Fruit fly (Drosophila melanogaster) whole organism, embryonic: ENCODE data around the gene CG33127.

Source experiments
- CG10147 ChIP-seq: fragments of 200-800 bp; sonication (Bioruptor generic); optimal IDR thresholded peaks from 2 replicates; lab custom pipeline; 2019; ENCODE audit warnings: missing biosample characterization, mild to moderate bottlenecking, missing genetic modification characterization, moderate library complexity
- CG10267 ChIP-seq: fragments of 200-800 bp; sonication (Bioruptor generic); optimal IDR thresholded peaks from 2 replicates; lab custom pipeline; 2018; ENCODE audit warnings: missing biosample characterization, mild to moderate bottlenecking, missing genetic modification characterization, moderate library complexity
- CG10543 ChIP-seq: fragments of 200-800 bp; sonication (Bioruptor generic); optimal IDR thresholded peaks from 3 replicates; lab custom pipeline; 2017; ENCODE audit warnings: missing biosample characterization, mild to moderate bottlenecking, missing genetic modification characterization, moderate library complexity
- CG12769 ChIP-seq: fragments of 200-800 bp; sonication (Bioruptor generic); optimal IDR thresholded peaks from 2 replicates; lab custom pipeline; 2019; ENCODE audit warnings: missing biosample characterization, mild to moderate bottlenecking, missing genetic modification characterization, moderate library complexity
- CG13894 ChIP-seq: fragments of 200-800 bp; sonication (Bioruptor generic); optimal IDR thresholded peaks from 3 replicates; lab custom pipeline; 2018; ENCODE audit warnings: missing biosample characterization, mild to moderate bottlenecking, missing genetic modification characterization, moderate library complexity
- CG14050 ChIP-seq: fragments of 200-800 bp; sonication (Bioruptor generic); IDR thresholded peaks from 3 replicates; pipeline ENCODE4 v1.3.6; 2022; ENCODE audit warnings: missing biosample characterization, missing genetic modification characterization
- CG1529 ChIP-seq: fragments of 200-800 bp; sonication (Bioruptor generic); optimal IDR thresholded peaks from 3 replicates; lab custom pipeline; 2018; ENCODE audit warnings: missing biosample characterization, missing genetic modification characterization
- CG1832 ChIP-seq: fragments of 200-800 bp; sonication (Bioruptor generic); optimal IDR thresholded peaks from 2 replicates; lab custom pipeline; 2017; ENCODE audit warnings: missing biosample characterization, mild to moderate bottlenecking, missing genetic modification characterization, inconsistent platforms
- CG3281 ChIP-seq: fragments of 200-800 bp; sonication (Bioruptor generic); optimal IDR thresholded peaks from 3 replicates; lab custom pipeline; 2017; ENCODE audit warnings: missing biosample characterization, mild to moderate bottlenecking, missing genetic modification characterization
- CG34422 ChIP-seq: fragments of 200-800 bp; sonication (Bioruptor generic); IDR thresholded peaks from 3 replicates; pipeline ENCODE4 v1.3.6; 2022; ENCODE audit warnings: missing biosample characterization, missing genetic modification characterization
- CG8290 ChIP-seq, 3 experiments: fragments of 200-800 bp; sonication (Bioruptor generic); optimal IDR thresholded peaks; 2 replicates each; lab custom pipeline; 2016 to 2019; ENCODE audit warnings: missing biosample characterization in 3 of 3, missing genetic modification characterization in 3 of 3, mild to moderate bottlenecking in 2 of 3, moderate library complexity in 1 of 3
- CG9727 ChIP-seq: fragments of 200-800 bp; sonication (Bioruptor generic); optimal IDR thresholded peaks from 3 replicates; lab custom pipeline; 2017; ENCODE audit warnings: missing biosample characterization, mild to moderate bottlenecking, missing genetic modification characterization
- Dad ChIP-seq: fragments of 200-800 bp; sonication (Bioruptor generic); optimal IDR thresholded peaks from 3 replicates; lab custom pipeline; 2016; ENCODE audit warnings: missing biosample characterization, missing genetic modification characterization
- Dbx ChIP-seq: fragments of 200-800 bp; sonication (Bioruptor generic); IDR thresholded peaks from 3 replicates; pipeline ENCODE4 v1.3.6; 2022; ENCODE audit warnings: missing biosample characterization, missing genetic modification characterization
- Deaf1 ChIP-seq: fragments of 200-800 bp; optimal IDR thresholded peaks from 3 replicates; lab custom pipeline; 2019; ENCODE audit warnings: missing biosample characterization, mild to moderate bottlenecking, missing genetic modification characterization, moderate library complexity
- Ets97D ChIP-seq: fragments of 200-800 bp; sonication (Bioruptor generic); optimal IDR thresholded peaks from 3 replicates; lab custom pipeline; 2016; ENCODE audit warnings: missing biosample characterization, missing genetic modification characterization
- Hr51 ChIP-seq, 2 experiments: fragments of 200-800 bp; sonication (Bioruptor generic); optimal IDR thresholded peaks; 2 replicates in 1 of 2; 3 replicates in 1 of 2; lab custom pipeline; 2016 to 2018; ENCODE audit warnings: missing biosample characterization in 2 of 2, missing genetic modification characterization in 2 of 2, mild to moderate bottlenecking in 1 of 2, moderate library complexity in 1 of 2
- MTF-1 ChIP-seq: fragments of 200-800 bp; sonication (Bioruptor generic); optimal IDR thresholded peaks from 2 replicates; lab custom pipeline; 2018; ENCODE audit warnings: missing biosample characterization, mild to moderate bottlenecking, missing genetic modification characterization, borderline replicate concordance
- Med ChIP-seq: fragments of 200-800 bp; sonication (Bioruptor generic); peaks from one replicate; lab custom pipeline; 2016; ENCODE audit warnings: missing biosample characterization, missing genetic modification characterization, mild to moderate bottlenecking, inconsistent platforms, moderate library complexity
- Pdp1 ChIP-seq, 2 experiments: fragments of 200-800 bp; sonication (Bioruptor generic); optimal IDR thresholded peaks; 3 replicates each; lab custom pipeline; 2016; ENCODE audit warnings: missing biosample characterization in 2 of 2, missing genetic modification characterization in 2 of 2, mild to moderate bottlenecking in 1 of 2, moderate library complexity in 1 of 2
- Rfx ChIP-seq: fragments of 200-800 bp; sonication (Bioruptor generic); IDR thresholded peaks from 2 replicates; pipeline ENCODE4 v1.3.6; 2022; ENCODE audit warnings: missing biosample characterization, missing genetic modification characterization
- amos ChIP-seq: fragments of 200-800 bp; sonication (Bioruptor generic); IDR thresholded peaks from 2 replicates; pipeline ENCODE4 v1.3.6; 2022; ENCODE audit warnings: missing biosample characterization, missing genetic modification characterization; ENCODE audit not compliant: partially characterized antibody
- ash1 ChIP-seq: fragments of 200-800 bp; sonication (Bioruptor generic); optimal IDR thresholded peaks from 2 replicates; lab custom pipeline; 2018; ENCODE audit warnings: missing biosample characterization, mild to moderate bottlenecking, missing genetic modification characterization
- bowl ChIP-seq: fragments of 200-800 bp; sonication (Bioruptor generic); IDR thresholded peaks from 2 replicates; pipeline ENCODE4 v1.3.6; 2022; ENCODE audit warnings: missing biosample characterization, missing genetic modification characterization
- cad ChIP-seq: fragments of >200 bp; optimal IDR thresholded peaks from 2 replicates; lab custom pipeline; 2017; ENCODE audit warnings: missing biosample characterization, missing genetic modification characterization
- chm ChIP-seq: fragments of 200-800 bp; sonication (Bioruptor generic); IDR thresholded peaks from 2 replicates; pipeline ENCODE4 v1.3.6; 2022; ENCODE audit warnings: missing biosample characterization, missing genetic modification characterization
- crol ChIP-seq: fragments of 200-800 bp; sonication (Bioruptor generic); IDR thresholded peaks from 2 replicates; pipeline ENCODE4 v1.3.6; 2022; ENCODE audit warnings: missing biosample characterization, missing genetic modification characterization
- exex ChIP-seq: fragments of 200-800 bp; sonication (Bioruptor generic); optimal IDR thresholded peaks from 4 replicates; lab custom pipeline; 2018; ENCODE audit warnings: missing biosample characterization, mild to moderate bottlenecking, missing genetic modification characterization, moderate library complexity
- ftz-f1 ChIP-seq: fragments of 200-800 bp; sonication (Bioruptor generic); optimal IDR thresholded peaks from 2 replicates; lab custom pipeline; 2016; ENCODE audit warnings: missing biosample characterization, missing genetic modification characterization
- gem ChIP-seq: fragments of 200-800 bp; sonication (Bioruptor generic); optimal IDR thresholded peaks from 2 replicates; lab custom pipeline; 2019; ENCODE audit warnings: missing biosample characterization, mild to moderate bottlenecking, missing genetic modification characterization, moderate library complexity
- her ChIP-seq: fragments of 200-800 bp; sonication (Bioruptor generic); optimal IDR thresholded peaks from 2 replicates; lab custom pipeline; 2016; ENCODE audit warnings: missing biosample characterization, missing genetic modification characterization
- lbe ChIP-seq: fragments of 200-800 bp; sonication (Bioruptor generic); optimal IDR thresholded peaks from 2 replicates; lab custom pipeline; 2016; ENCODE audit warnings: missing biosample characterization, mild to moderate bottlenecking, missing genetic modification characterization
- nom ChIP-seq: fragments of 200-800 bp; sonication (Bioruptor generic); optimal IDR thresholded peaks from 2 replicates; lab custom pipeline; 2017; ENCODE audit warnings: missing biosample characterization, missing genetic modification characterization, mild to moderate bottlenecking, moderate library complexity, missing genetic modification reagents
- pan ChIP-seq, 4 experiments: fragments of >200 bp in 3 of 4; fragments of 200-800 bp in 1 of 4; sonication (Bioruptor generic) in 1 of 4; optimal IDR thresholded peaks in 3 of 4; IDR thresholded peaks in 1 of 4; 2 replicates each; pipeline versions ENCODE4 v1.3.6 to Lab custom; 2017 to 2022; ENCODE audit warnings: missing biosample characterization in 2 of 4, missing genetic modification characterization in 2 of 4, mixed read lengths in 1 of 4
- pfk ChIP-seq: fragments of 200-800 bp; sonication (Bioruptor generic); optimal IDR thresholded peaks from 2 replicates; lab custom pipeline; 2018; ENCODE audit warnings: missing biosample characterization, mild to moderate bottlenecking, missing genetic modification characterization, moderate library complexity
- pros ChIP-seq: fragments of 200-800 bp; sonication (Bioruptor generic); optimal IDR thresholded peaks from 3 replicates; lab custom pipeline; 2019; ENCODE audit warnings: missing biosample characterization, mild to moderate bottlenecking, missing genetic modification characterization, moderate library complexity
- rib ChIP-seq: fragments of 200-800 bp; sonication (Bioruptor generic); IDR thresholded peaks from 2 replicates; pipeline ENCODE4 v1.3.6; 2022; ENCODE audit warnings: missing biosample characterization, missing genetic modification characterization
- scrt ChIP-seq: fragments of 200-800 bp; sonication (Bioruptor generic); optimal IDR thresholded peaks from 2 replicates; lab custom pipeline; 2018; ENCODE audit warnings: missing biosample characterization, mild to moderate bottlenecking, missing genetic modification characterization, moderate library complexity
- sens ChIP-seq: fragments of 200-800 bp; sonication (Bioruptor generic); peaks from one replicate; lab custom pipeline; 2016; ENCODE audit warnings: missing biosample characterization, missing genetic modification characterization
- sug ChIP-seq: fragments of 200-800 bp; optimal IDR thresholded peaks from 2 replicates; lab custom pipeline; 2019; ENCODE audit warnings: missing biosample characterization, mild to moderate bottlenecking, missing genetic modification characterization, moderate library complexity
- vnd ChIP-seq: fragments of 200-800 bp; sonication (Bioruptor generic); IDR thresholded peaks from 3 replicates; pipeline ENCODE4 v1.3.6; 2022; ENCODE audit warnings: missing biosample characterization, missing genetic modification characterization; ENCODE audit not compliant: partially characterized antibody
- zf30C ChIP-seq: fragments of 200-800 bp; sonication (Bioruptor generic); optimal IDR thresholded peaks from 3 replicates; lab custom pipeline; 2018; ENCODE audit warnings: missing biosample characterization, mild to moderate bottlenecking, missing genetic modification characterization
- zfh1 ChIP-seq: fragments of 200-800 bp; sonication (Bioruptor generic); IDR thresholded peaks from 3 replicates; pipeline ENCODE4 v1.3.6; 2022; ENCODE audit warnings: missing biosample characterization, missing genetic modification characterization

The CG33127 gene

DNA sequence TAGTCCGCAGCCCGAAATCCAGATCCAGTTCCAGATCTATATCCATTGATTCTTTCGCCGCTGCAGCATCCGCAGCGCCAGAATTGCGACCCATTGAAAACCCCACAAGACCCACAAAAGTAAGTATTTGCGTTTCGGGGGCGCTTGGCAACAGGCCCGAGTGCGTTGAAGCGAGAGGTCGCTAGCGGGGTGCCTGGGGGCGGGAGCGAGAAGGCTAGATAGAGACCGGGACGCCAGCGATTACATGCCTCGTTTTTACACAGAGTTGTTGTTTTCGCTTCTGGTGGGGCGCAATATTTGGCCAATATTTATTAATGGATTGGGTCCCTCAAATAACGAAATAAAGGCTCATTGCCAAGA lies 23.6 kb upstream of the CG33127 start:
- TF ChIP-seq lbe (GFP tag; lab: Kevin White, UChicago): no peak
- peak; percentile 86 for TF ChIP-seq CG9727 (GFP tag; lab: Kevin White, UChicago)
- peak; percentile 1 for TF ChIP-seq exex (tag; lab: Kevin White, UChicago)
- peak; percentile 91 for TF ChIP-seq CG1832 (GFP tag; lab: Kevin White, UChicago)
- TF ChIP-seq Deaf1 (tag; lab: Kevin White, UChicago): peak; percentile 79
- peak; percentile 54; the same call in 1 of the 3 replicates for TF ChIP-seq CG34422
- no peak for TF ChIP-seq CG8290 (GFP tag; optimal IDR thresholded peaks at IDR 0.05; lab: Kevin White, UChicago)
- TF ChIP-seq CG8290 (tag; optimal IDR thresholded peaks at IDR 0.05; lab: Kevin White, UChicago): peak in 1 of 2 experiments; percentile 48
- peak; percentile 35 for TF ChIP-seq nom (GFP tag; lab: Kevin White, UChicago)
- TF ChIP-seq zfh1 (GFP tag; lab: Robert Waterston, UW): peak; percentile 54; the same call in 1 of the 3 replicates
- no peak for TF ChIP-seq ash1 (GFP tag; lab: Kevin White, UChicago)
- TF ChIP-seq Dbx (GFP tag; lab: Robert Waterston, UW): no peak
- TF ChIP-seq crol (GFP tag; lab: Robert Waterston, UW): 0 out of 2 replicates have a peak, but pooled peaks have one; percentile 52
- TF ChIP-seq CG10267 (tag; lab: Kevin White, UChicago): no peak
- peak; percentile 81 for TF ChIP-seq sug (tag; lab: Kevin White, UChicago)
- no peak for TF ChIP-seq CG14050 (GFP tag; lab: Robert Waterston, UW)
- no peak for TF ChIP-seq pros (GFP tag; lab: Kevin White, UChicago)
- TF ChIP-seq cad (GFP tag; lab: Kevin White, UChicago): no peak
- TF ChIP-seq Dad (GFP tag; lab: Kevin White, UChicago): no peak
- TF ChIP-seq rib (GFP tag; lab: Robert Waterston, UW): peak; percentile 18; the same call in 1 of the 2 replicates
- TF ChIP-seq sens (GFP tag; lab: Kevin White, UChicago): no peak
- no peak for TF ChIP-seq CG1529 (GFP tag; lab: Kevin White, UChicago)
- no peak for TF ChIP-seq vnd
- no peak for TF ChIP-seq bowl (GFP tag; lab: Robert Waterston, UW)
- peak; percentile 9 for TF ChIP-seq pfk (GFP tag; lab: Kevin White, UChicago)
- TF ChIP-seq CG10543 (GFP tag; lab: Kevin White, UChicago): peak; percentile 63
- TF ChIP-seq gem (tag; lab: Kevin White, UChicago): no peak
- no peak for TF ChIP-seq pan (optimal IDR thresholded peaks at IDR 0.05; lab: Kevin White, UChicago)
- TF ChIP-seq pan (GFP tag; optimal IDR thresholded peaks at IDR 0.05 in 1 of 2, IDR thresholded peaks at IDR 0.05 in 1 of 2): no peak
- TF ChIP-seq CG13894: peak; percentile 65
- peak; percentile 9 for TF ChIP-seq CG10147 (GFP tag; lab: Kevin White, UChicago)
- peak; percentile 31 for TF ChIP-seq ftz-f1 (GFP tag; lab: Kevin White, UChicago)
- TF ChIP-seq Pdp1 (GFP tag; optimal IDR thresholded peaks at IDR 0.05; lab: Kevin White, UChicago): peak in 1 of 2 experiments; percentile 33
- peak; percentile 30 for TF ChIP-seq Med
- peak; percentile 39; the same call in 1 of the 2 replicates for TF ChIP-seq Rfx
- 0 out of 2 replicates have a peak, but pooled peaks have one; percentile 37 for TF ChIP-seq chm (GFP tag; lab: Robert Waterston, UW)
- TF ChIP-seq Hr51 (GFP tag; optimal IDR thresholded peaks at IDR 0.05; lab: Kevin White, UChicago): no peak
- TF ChIP-seq CG3281: peak; percentile 4
- TF ChIP-seq zf30C: no peak
- TF ChIP-seq MTF-1 (GFP tag; lab: Kevin White, UChicago): peak; percentile 13
- no peak for TF ChIP-seq Ets97D (GFP tag; lab: Kevin White, UChicago)
- no peak for TF ChIP-seq her (GFP tag; lab: Kevin White, UChicago)
- no peak for TF ChIP-seq amos (GFP tag; lab: Robert Waterston, UW)
- TF ChIP-seq scrt (GFP tag; lab: Kevin White, UChicago): peak; percentile 3
- peak; percentile 50 for TF ChIP-seq CG12769 (tag; lab: Kevin White, UChicago)
